Worm (Caenorhabditis elegans): ENCODE measurements around the gene nhr-96.

DNA sequence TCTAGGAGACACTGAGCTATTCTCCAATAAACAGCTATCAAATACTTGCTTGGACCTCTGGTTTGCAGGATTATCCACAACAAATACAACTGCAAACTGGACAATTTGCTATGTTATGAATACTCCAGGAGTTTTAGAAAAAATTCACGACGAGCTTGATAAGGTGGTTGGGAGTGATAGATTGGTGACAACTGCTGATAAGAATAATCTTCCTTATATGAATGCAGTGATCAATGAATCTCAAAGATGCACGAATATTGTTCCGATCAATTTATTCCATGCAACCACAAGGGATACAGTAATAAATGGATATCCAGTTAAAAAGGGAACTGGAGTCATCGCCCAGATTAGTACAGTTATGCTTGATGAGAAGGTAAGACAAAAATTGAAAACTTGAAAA is 18.5 kb downstream of the nhr-96 start:
- no peak for TF ChIP-seq aly-2 (tag; optimal IDR thresholded peaks at IDR 0.05)
- no peak for TF ChIP-seq unc-62 (GFP tag; optimal IDR thresholded peaks at IDR 0.05)
- TF ChIP-seq elt-3 (tag; optimal IDR thresholded peaks at IDR 0.05): no peak
